Fruit fly (Drosophila melanogaster) whole organism, embryonic: ENCODE data around the gene Obp99d.

Experiments used
- Ada2b ChIP-seq: fragments of 200-800 bp; sonication (Bioruptor generic); IDR thresholded peaks from 2 replicates; pipeline ENCODE4 v1.3.6; 2022; ENCODE audit warnings: missing biosample characterization, missing genetic modification characterization
- BEAF-32 ChIP-seq: fragments of 200-800 bp; sonication (Bioruptor generic); optimal IDR thresholded peaks from 3 replicates; lab custom pipeline; 2017; ENCODE audit warnings: missing biosample characterization, missing genetic modification characterization, mild to moderate bottlenecking, moderate library complexity, missing genetic modification reagents
- CG11085 ChIP-seq: fragments of 200-800 bp; sonication (Bioruptor generic); IDR thresholded peaks from 2 replicates; pipeline ENCODE4 v1.3.6; 2022; ENCODE audit warnings: missing biosample characterization, missing genetic modification characterization
- CG11093 ChIP-seq: fragments of 200-800 bp; sonication (Bioruptor generic); IDR thresholded peaks from 3 replicates; pipeline ENCODE4 v1.3.6; 2022; ENCODE audit warnings: missing biosample characterization, missing genetic modification characterization
- CG12236 ChIP-seq: fragments of 200-800 bp; sonication (Bioruptor generic); optimal IDR thresholded peaks from 2 replicates; lab custom pipeline; 2016; ENCODE audit warnings: missing biosample characterization, missing genetic modification characterization
- CG1233 ChIP-seq: fragments of 200-800 bp; sonication (Bioruptor generic); optimal IDR thresholded peaks from 4 replicates; lab custom pipeline; 2018; ENCODE audit warnings: missing biosample characterization, mild to moderate bottlenecking, missing genetic modification characterization
- CG12769 ChIP-seq: fragments of 200-800 bp; sonication (Bioruptor generic); optimal IDR thresholded peaks from 2 replicates; lab custom pipeline; 2019; ENCODE audit warnings: missing biosample characterization, mild to moderate bottlenecking, missing genetic modification characterization, moderate library complexity
- CG13287 ChIP-seq: fragments of 200-800 bp; sonication (Bioruptor generic); IDR thresholded peaks from 2 replicates; pipeline ENCODE4 v1.3.6; 2022; ENCODE audit warnings: missing biosample characterization, missing genetic modification characterization; ENCODE audit not compliant: partially characterized antibody
- CG13775 ChIP-seq: fragments of 200-800 bp; sonication (Bioruptor generic); optimal IDR thresholded peaks from 3 replicates; lab custom pipeline; 2017; ENCODE audit warnings: missing biosample characterization, mild to moderate bottlenecking, missing genetic modification characterization
- CG16863 ChIP-seq: fragments of 200-800 bp; sonication (Bioruptor generic); optimal IDR thresholded peaks from 3 replicates; lab custom pipeline; 2016; ENCODE audit warnings: missing biosample characterization, missing genetic modification characterization
- CG17912 ChIP-seq: fragments of 200-800 bp; sonication (Bioruptor generic); optimal IDR thresholded peaks from 2 replicates; lab custom pipeline; 2018; ENCODE audit warnings: missing biosample characterization, mild to moderate bottlenecking, missing genetic modification characterization
- CG2120 ChIP-seq: fragments of 200-800 bp; sonication (Bioruptor generic); optimal IDR thresholded peaks from 3 replicates; lab custom pipeline; 2016; ENCODE audit warnings: missing biosample characterization, missing genetic modification characterization
- CG3995 ChIP-seq: fragments of 200-800 bp; sonication (Bioruptor generic); optimal IDR thresholded peaks from 3 replicates; lab custom pipeline; 2016; ENCODE audit warnings: missing biosample characterization, missing genetic modification characterization
- CG4282 ChIP-seq: fragments of 200-800 bp; sonication (Bioruptor generic); optimal IDR thresholded peaks from 2 replicates; lab custom pipeline; 2016; ENCODE audit warnings: missing biosample characterization, missing genetic modification characterization
- CG4360 ChIP-seq: fragments of 200-800 bp; sonication (Bioruptor generic); IDR thresholded peaks from 2 replicates; pipeline ENCODE4 v1.3.6; 2022; ENCODE audit warnings: missing biosample characterization, missing genetic modification characterization
- CG4424 ChIP-seq: fragments of 200-800 bp; sonication (Bioruptor generic); optimal IDR thresholded peaks from 3 replicates; lab custom pipeline; 2016; ENCODE audit warnings: missing biosample characterization, missing genetic modification characterization
- CG6654 ChIP-seq: fragments of 200-800 bp; sonication (Bioruptor generic); optimal IDR thresholded peaks from 2 replicates; lab custom pipeline; 2017; ENCODE audit warnings: missing biosample characterization, mild to moderate bottlenecking, missing genetic modification characterization
- CG8281 ChIP-seq: fragments of 200-800 bp; sonication (Bioruptor generic); optimal IDR thresholded peaks from 2 replicates; lab custom pipeline; 2018; ENCODE audit warnings: missing biosample characterization, mild to moderate bottlenecking, missing genetic modification characterization, moderate library complexity
- CG8944 ChIP-seq: fragments of 200-800 bp; sonication (Bioruptor generic); optimal IDR thresholded peaks from 3 replicates; lab custom pipeline; 2016; ENCODE audit warnings: missing biosample characterization, missing genetic modification characterization
- CoRest ChIP-seq: fragments of 200-800 bp; sonication (Bioruptor generic); optimal IDR thresholded peaks from 3 replicates; lab custom pipeline; 2018; ENCODE audit warnings: missing biosample characterization, mild to moderate bottlenecking, missing genetic modification characterization, moderate library complexity
- Doc3 ChIP-seq: fragments of 200-800 bp; sonication (Bioruptor generic); IDR thresholded peaks from 3 replicates; pipeline ENCODE4 v1.3.6; 2022; ENCODE audit warnings: missing biosample characterization, missing genetic modification characterization; ENCODE audit not compliant: partially characterized antibody
- E2f2 ChIP-seq: fragments of 200-800 bp; sonication (Bioruptor generic); IDR thresholded peaks from 2 replicates; pipeline ENCODE4 v1.3.6; 2022; ENCODE audit warnings: missing biosample characterization, missing genetic modification characterization
- Ets65A ChIP-seq: fragments of 200-800 bp; sonication (Bioruptor generic); peaks from one replicate; lab custom pipeline; 2016; ENCODE audit warnings: missing biosample characterization, missing genetic modification characterization
- Ets97D ChIP-seq: fragments of 200-800 bp; sonication (Bioruptor generic); optimal IDR thresholded peaks from 3 replicates; lab custom pipeline; 2016; ENCODE audit warnings: missing biosample characterization, missing genetic modification characterization
- HLH4C ChIP-seq: fragments of 200-800 bp; sonication (Bioruptor generic); IDR thresholded peaks from 3 replicates; pipeline ENCODE4 v1.3.6; 2022; ENCODE audit warnings: missing biosample characterization, missing genetic modification characterization; ENCODE audit not compliant: partially characterized antibody
- HLH54F ChIP-seq: fragments of 200-800 bp; sonication (Bioruptor generic); optimal IDR thresholded peaks from 3 replicates; lab custom pipeline; 2016; ENCODE audit warnings: missing biosample characterization, missing genetic modification characterization
- Hr3 ChIP-seq: fragments of 200-800 bp; sonication (Bioruptor generic); optimal IDR thresholded peaks from 3 replicates; lab custom pipeline; 2016; ENCODE audit warnings: missing biosample characterization, missing genetic modification characterization
- NC2α ChIP-seq: fragments of 200-800 bp; sonication (Bioruptor generic); optimal IDR thresholded peaks from 2 replicates; lab custom pipeline; 2016; ENCODE audit warnings: missing biosample characterization, missing genetic modification characterization
- Oaz ChIP-seq: fragments of 200-800 bp; sonication (Bioruptor generic); IDR thresholded peaks from 2 replicates; pipeline ENCODE4 v1.3.6; 2022; ENCODE audit warnings: missing biosample characterization, missing genetic modification characterization
- Sry-δ ChIP-seq: fragments of 200-800 bp; sonication (Bioruptor generic); optimal IDR thresholded peaks from 2 replicates; lab custom pipeline; 2016; ENCODE audit warnings: missing biosample characterization, missing genetic modification characterization
- amos ChIP-seq: fragments of 200-800 bp; sonication (Bioruptor generic); IDR thresholded peaks from 2 replicates; pipeline ENCODE4 v1.3.6; 2022; ENCODE audit warnings: missing biosample characterization, missing genetic modification characterization; ENCODE audit not compliant: partially characterized antibody
- bbx ChIP-seq: fragments of 200-800 bp; sonication (Bioruptor generic); IDR thresholded peaks from 2 replicates; pipeline ENCODE4 v1.3.6; 2022; ENCODE audit warnings: missing biosample characterization, missing genetic modification characterization; ENCODE audit not compliant: partially characterized antibody
- cas ChIP-seq: fragments of 200-800 bp; sonication (Bioruptor generic); IDR thresholded peaks from 2 replicates; pipeline ENCODE4 v1.3.6; 2022; ENCODE audit warnings: missing biosample characterization, missing genetic modification characterization
- dan ChIP-seq: fragments of 200-800 bp; sonication (Bioruptor generic); IDR thresholded peaks from 2 replicates; pipeline ENCODE4 v1.3.6; 2022; ENCODE audit warnings: missing biosample characterization, missing genetic modification characterization
- dati ChIP-seq: fragments of 200-800 bp; sonication (Bioruptor generic); IDR thresholded peaks from 2 replicates; pipeline ENCODE4 v1.3.6; 2022; ENCODE audit warnings: missing biosample characterization, missing genetic modification characterization
- disco-r ChIP-seq: fragments of 200-800 bp; sonication (Bioruptor generic); optimal IDR thresholded peaks from 2 replicates; lab custom pipeline; 2016; ENCODE audit warnings: missing biosample characterization, missing genetic modification characterization
- dysf ChIP-seq: fragments of 200-800 bp; sonication (Bioruptor generic); IDR thresholded peaks from 3 replicates; pipeline ENCODE4 v1.3.6; 2022; ENCODE audit warnings: missing biosample characterization, missing genetic modification characterization
- esg ChIP-seq: fragments of 200-800 bp; sonication (Bioruptor generic); conservative IDR thresholded peaks from 2 replicates; pipeline ENCODE4 v1.3.6; 2022; ENCODE audit warnings: missing biosample characterization, missing genetic modification characterization
- fd3F ChIP-seq: fragments of 200-800 bp; sonication (Bioruptor generic); optimal IDR thresholded peaks from 2 replicates; lab custom pipeline; 2018; ENCODE audit warnings: missing biosample characterization, mild to moderate bottlenecking, missing genetic modification characterization, moderate library complexity
- fru ChIP-seq: fragments of >200 bp; optimal IDR thresholded peaks from 2 replicates; lab custom pipeline; 2017
- knrl ChIP-seq: fragments of 200-800 bp; sonication (Bioruptor generic); IDR thresholded peaks from 3 replicates; pipeline ENCODE4 v1.3.6; 2022; ENCODE audit warnings: missing biosample characterization, missing genetic modification characterization; ENCODE audit not compliant: partially characterized antibody
- lola ChIP-seq, 3 experiments: fragments of >200 bp in 2 of 3; fragments of 200-800 bp in 1 of 3; sonication (Bioruptor generic) in 1 of 3; optimal IDR thresholded peaks; 2 replicates each; lab custom pipeline; 2017 to 2019; ENCODE audit warnings: missing biosample characterization in 3 of 3, missing genetic modification characterization in 3 of 3, mild to moderate bottlenecking in 1 of 3, moderate library complexity in 1 of 3
- nerfin-2 ChIP-seq: fragments of 200-800 bp; sonication (Bioruptor generic); IDR thresholded peaks from 2 replicates; pipeline ENCODE4 v1.3.6; 2022; ENCODE audit warnings: missing biosample characterization, missing genetic modification characterization; ENCODE audit not compliant: partially characterized antibody
- pzg ChIP-seq: fragments of 200-800 bp; sonication (Bioruptor generic); optimal IDR thresholded peaks from 3 replicates; lab custom pipeline; 2018; ENCODE audit warnings: missing biosample characterization, mild to moderate bottlenecking, missing genetic modification characterization, moderate library complexity
- repo ChIP-seq: fragments of 200-800 bp; sonication (Bioruptor generic); optimal IDR thresholded peaks from 2 replicates; lab custom pipeline; 2016; ENCODE audit warnings: missing biosample characterization, missing genetic modification characterization
- row ChIP-seq: fragments of 200-800 bp; sonication (Bioruptor generic); IDR thresholded peaks from 3 replicates; pipeline ENCODE4 v1.3.6; 2022; ENCODE audit warnings: missing biosample characterization, missing genetic modification characterization
- sug ChIP-seq: fragments of 200-800 bp; optimal IDR thresholded peaks from 2 replicates; lab custom pipeline; 2019; ENCODE audit warnings: missing biosample characterization, mild to moderate bottlenecking, missing genetic modification characterization, moderate library complexity
- tll ChIP-seq, 2 experiments: fragments of 200-800 bp in 1 of 2; fragments of >200 bp in 1 of 2; sonication (Bioruptor generic) in 1 of 2; optimal IDR thresholded peaks; 2 replicates each; lab custom pipeline; 2017 to 2019; ENCODE audit warnings: missing biosample characterization in 2 of 2, missing genetic modification characterization in 2 of 2, mild to moderate bottlenecking in 1 of 2, moderate library complexity in 1 of 2
- vnd ChIP-seq: fragments of 200-800 bp; sonication (Bioruptor generic); IDR thresholded peaks from 3 replicates; pipeline ENCODE4 v1.3.6; 2022; ENCODE audit warnings: missing biosample characterization, missing genetic modification characterization; ENCODE audit not compliant: partially characterized antibody
- yki ChIP-seq: fragments of >200 bp; optimal IDR thresholded peaks from 3 replicates; lab custom pipeline; 2018
- z ChIP-seq: fragments of 200-800 bp; sonication (Bioruptor generic); IDR thresholded peaks from 3 replicates; pipeline ENCODE4 v1.3.6; 2022; ENCODE audit warnings: missing biosample characterization, missing genetic modification characterization

The Obp99d gene

DNA sequence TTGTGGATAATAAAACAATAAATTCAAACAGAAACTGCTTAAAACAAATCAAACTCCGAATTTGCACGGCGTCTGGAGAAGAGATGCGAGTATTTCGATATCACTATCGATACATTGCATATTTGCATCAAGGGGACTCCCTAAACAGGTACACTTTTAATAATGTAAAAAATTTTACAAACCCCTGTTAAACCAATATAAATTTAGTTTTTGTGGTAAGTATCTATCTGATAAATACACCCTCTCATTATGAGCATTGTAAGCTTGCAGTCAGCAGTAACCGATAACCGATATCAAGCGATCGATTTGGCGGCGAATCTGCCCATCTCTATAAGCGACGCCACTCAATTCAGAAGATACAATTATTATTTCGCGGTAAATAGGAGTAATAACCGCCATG is 39.0 kb upstream of the Obp99d start, which contains the start of the genes Bub3 and Cap-D2 (continued):
- TF ChIP-seq CG13287 (peak; percentile 92), CG6654 (GFP tag; lab: Kevin White, UChicago) (peak; percentile 12), CG16863 (GFP tag; lab: Kevin White, UChicago) (peak; percentile 66), tll (GFP tag; optimal IDR thresholded peaks at IDR 0.05; lab: Kevin White, UChicago) (no peak), Ets97D (GFP tag; lab: Kevin White, UChicago) (peak; percentile 83), lola (GFP tag; optimal IDR thresholded peaks at IDR 0.05; lab: Kevin White, UChicago) (peak in 1 of 3 experiments; percentile 68), CG3995 (peak; percentile 3), CG4424 (GFP tag; lab: Kevin White, UChicago) (peak; percentile 80), CG13775 (GFP tag; lab: Kevin White, UChicago) (peak; percentile 73), Ets65A (GFP tag; lab: Kevin White, UChicago) (peak; percentile 97), CG12769 (tag; lab: Kevin White, UChicago) (no peak), BEAF-32 (peak; percentile 81), Ada2b (GFP tag; lab: Robert Waterston, UW) (peak; percentile 72), CG2120 (peak; percentile 84), vnd (GFP tag; lab: Robert Waterston, UW) (peak; percentile 82), CG17912 (GFP tag; lab: Kevin White, UChicago) (no peak), dati (GFP tag; lab: Robert Waterston, UW) (0 out of 2 replicates have a peak, but pooled peaks have one; percentile 20), CG12236 (GFP tag; lab: Kevin White, UChicago) (peak; percentile 38), CG8281 (tag; lab: Kevin White, UChicago) (no peak), HLH4C (GFP tag; lab: Robert Waterston, UW) (peak; percentile 86), Oaz (peak; percentile 35; the same call in 1 of the 2 replicates), CG8944 (GFP tag; lab: Kevin White, UChicago) (peak; percentile 78), pzg (peak; percentile 53), NC2α (peak; percentile 19), HLH54F (GFP tag; lab: Kevin White, UChicago) (peak; percentile 72), CG11085 (GFP tag; lab: Robert Waterston, UW) (0 out of 2 replicates have a peak, but pooled peaks have one; percentile 8), sug (no peak), Doc3 (GFP tag; lab: Robert Waterston, UW) (peak; percentile 86), CoRest (peak; percentile 75), yki (lab: Kevin White, UChicago) (no peak), CG4282 (GFP tag; lab: Kevin White, UChicago) (no peak), dysf (GFP tag; lab: Robert Waterston, UW) (no peak), fru (lab: Kevin White, UChicago) (no peak), cas (GFP tag; lab: Robert Waterston, UW) (no peak), row (peak; percentile 91), disco-r (GFP tag; lab: Kevin White, UChicago) (no peak), CG4360 (GFP tag; lab: Robert Waterston, UW) (no peak), dan (GFP tag; lab: Robert Waterston, UW) (no peak), amos (GFP tag; lab: Robert Waterston, UW) (peak; percentile 70), fd3F (GFP tag; lab: Kevin White, UChicago) (no peak), Sry-δ (GFP tag; lab: Kevin White, UChicago) (peak; percentile 97), knrl (GFP tag; lab: Robert Waterston, UW) (peak; percentile 87), bbx (GFP tag; lab: Robert Waterston, UW) (peak; percentile 74), CG1233 (GFP tag; lab: Kevin White, UChicago) (peak; percentile 60), E2f2 (peak; percentile 77), z (GFP tag; lab: Robert Waterston, UW) (no peak), esg (GFP tag; lab: Robert Waterston, UW) (peak; percentile 70), CG11093 (GFP tag; lab: Robert Waterston, UW) (peak; percentile 19; the same call in 1 of the 3 replicates), nerfin-2 (GFP tag; lab: Robert Waterston, UW) (peak; percentile 70), Hr3 (GFP tag; lab: Kevin White, UChicago) (peak; percentile 59), repo (GFP tag; lab: Kevin White, UChicago) (peak; percentile 73)
